Fruit fly (Drosophila melanogaster) whole organism, adult: ENCODE data around the gene Dip-C.
A peak's percentile ranks its signal among the peaks of the same experiment; 100 is the strongest.

Source experiments
- CG11617 ChIP-seq: fragments of 200-800 bp; sonication (Bioruptor generic); optimal IDR thresholded peaks from 2 replicates; lab custom pipeline; 2017; ENCODE audit warnings: mild to moderate bottlenecking, missing biosample characterization, missing genetic modification reagents, missing genetic modification characterization
- CG12768 ChIP-seq: fragments of 200-800 bp; sonication (Bioruptor generic); optimal IDR thresholded peaks from 2 replicates; lab custom pipeline; 2017; ENCODE audit warnings: missing biosample characterization, missing genetic modification characterization, mild to moderate bottlenecking, moderate library complexity, missing genetic modification reagents
- CG14711 ChIP-seq: fragments of 200-800 bp; sonication (Bioruptor generic); optimal IDR thresholded peaks from 2 replicates; lab custom pipeline; 2018; ENCODE audit warnings: missing biosample characterization, mild to moderate bottlenecking, missing genetic modification characterization, moderate library complexity
- CG1620 ChIP-seq: fragments of 200-800 bp; sonication (Bioruptor generic); optimal IDR thresholded peaks from 2 replicates; lab custom pipeline; 2016; ENCODE audit warnings: missing biosample characterization, missing genetic modification characterization
- CG33017 ChIP-seq: fragments of 200-800 bp; sonication (Bioruptor generic); optimal IDR thresholded peaks from 2 replicates; lab custom pipeline; 2018; ENCODE audit warnings: missing biosample characterization, mild to moderate bottlenecking, missing genetic modification characterization, moderate library complexity
- CG5204 ChIP-seq: fragments of 200-800 bp; sonication (Bioruptor generic); optimal IDR thresholded peaks from 2 replicates; lab custom pipeline; 2016; ENCODE audit warnings: missing biosample characterization, missing genetic modification characterization
- CG7045 ChIP-seq: fragments of 200-800 bp; sonication (Bioruptor generic); optimal IDR thresholded peaks from 2 replicates; lab custom pipeline; 2017; ENCODE audit warnings: missing biosample characterization, mild to moderate bottlenecking, missing genetic modification characterization
- CG7101 ChIP-seq: fragments of 200-800 bp; sonication (Bioruptor generic); optimal IDR thresholded peaks from 2 replicates; lab custom pipeline; 2018; ENCODE audit warnings: missing biosample characterization, mild to moderate bottlenecking, missing genetic modification characterization, moderate library complexity
- Clk ChIP-seq: fragments of 200-800 bp; sonication (Bioruptor generic); optimal IDR thresholded peaks from 2 replicates; lab custom pipeline; 2017; ENCODE audit warnings: missing biosample characterization, missing genetic modification characterization
- Crg-1 ChIP-seq: fragments of 200-800 bp; sonication (Bioruptor generic); optimal IDR thresholded peaks from 2 replicates; lab custom pipeline; 2016; ENCODE audit warnings: missing biosample characterization, missing genetic modification characterization
- Hr96 ChIP-seq: fragments of 200-800 bp; sonication (Bioruptor generic); optimal IDR thresholded peaks from 2 replicates; lab custom pipeline; 2016; ENCODE audit warnings: missing biosample characterization, missing genetic modification characterization
- Mnt ChIP-seq: fragments of 200-800 bp; sonication (Bioruptor generic); optimal IDR thresholded peaks from 2 replicates; lab custom pipeline; 2016; ENCODE audit warnings: missing biosample characterization, mild to moderate bottlenecking, missing genetic modification characterization
- bab1 ChIP-seq: fragments of 200-800 bp; sonication (Bioruptor generic); optimal IDR thresholded peaks from 3 replicates; lab custom pipeline; 2019; ENCODE audit warnings: missing biosample characterization, mild to moderate bottlenecking, missing genetic modification characterization, moderate library complexity
- cic ChIP-seq: fragments of 200-800 bp; sonication (Bioruptor generic); optimal IDR thresholded peaks from 2 replicates; lab custom pipeline; 2017; ENCODE audit warnings: missing biosample characterization, mild to moderate bottlenecking, missing genetic modification characterization, moderate library complexity
- cnc ChIP-seq, 2 experiments: fragments of >200 bp; optimal IDR thresholded peaks; 2 replicates each; lab custom pipeline; 2017
- kay ChIP-seq: fragments of 200-800 bp; sonication (Bioruptor generic); peaks from one replicate; lab custom pipeline; 2016; ENCODE audit warnings: missing biosample characterization, missing genetic modification characterization, borderline replicate concordance
- ovo ChIP-seq: fragments of 200-800 bp; sonication (Bioruptor generic); optimal IDR thresholded peaks from 2 replicates; lab custom pipeline; 2016; ENCODE audit warnings: missing biosample characterization, missing genetic modification characterization
- pad ChIP-seq: fragments of 200-800 bp; sonication (Bioruptor generic); optimal IDR thresholded peaks from 3 replicates; lab custom pipeline; 2017; ENCODE audit warnings: missing biosample characterization, missing genetic modification characterization, mild to moderate bottlenecking, moderate library complexity, missing genetic modification reagents
- tj ChIP-seq: fragments of 200-800 bp; sonication (Bioruptor generic); optimal IDR thresholded peaks from 3 replicates; lab custom pipeline; 2017; ENCODE audit warnings: missing biosample characterization, mild to moderate bottlenecking, missing genetic modification characterization, moderate library complexity
- toe ChIP-seq: fragments of 200-800 bp; sonication (Bioruptor generic); optimal IDR thresholded peaks from 2 replicates; lab custom pipeline; 2016; ENCODE audit warnings: missing biosample characterization, missing genetic modification characterization

The Dip-C gene

DNA sequence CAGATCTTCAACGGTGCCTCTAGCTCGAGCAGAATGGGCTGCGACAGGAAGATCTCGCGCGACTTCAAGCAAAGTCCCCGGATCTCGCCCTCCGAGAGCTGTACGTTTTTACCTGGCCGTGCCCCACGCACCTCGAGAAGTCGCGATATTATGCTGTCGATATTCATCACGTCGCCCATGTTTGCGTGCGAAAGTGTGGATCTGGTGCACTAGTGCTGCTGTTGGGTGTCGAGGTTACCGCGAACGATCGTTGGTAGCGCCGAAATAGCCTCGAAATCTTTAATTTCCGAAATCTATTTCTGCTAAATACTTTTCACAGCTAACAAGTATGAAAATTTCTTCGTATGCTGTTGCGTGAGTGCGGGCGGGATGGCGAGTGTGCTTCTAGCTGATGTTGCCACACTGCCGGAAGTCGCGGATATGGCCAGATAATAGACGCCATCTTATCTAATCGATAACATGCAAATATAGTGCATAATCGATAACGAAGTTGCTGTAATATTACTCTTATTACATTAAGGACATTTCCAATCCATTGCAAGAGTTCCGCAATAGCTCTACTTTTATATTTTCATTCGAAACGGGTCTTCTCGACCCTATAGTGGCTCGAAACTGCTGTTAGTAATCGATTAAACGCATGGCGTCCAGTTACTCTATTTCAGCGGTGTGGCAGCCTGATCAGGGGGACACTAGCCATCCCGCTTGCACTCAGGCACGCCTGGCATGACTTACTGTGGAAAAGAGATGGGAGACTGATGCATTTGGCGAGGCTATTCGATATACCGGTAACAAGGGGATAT, 12.2 kb upstream of the Dip-C start, which contains the start of gene Pp1-87B:
Gene Pp1-87B (minus strand): TSS at position 408 of the 800 bp plus-strand sequence.
- TF ChIP-seq Crg-1 (GFP tag; lab: Kevin White, UChicago) (peak; percentile 4), pad (peak; percentile 58), CG7101 (tag; lab: Kevin White, UChicago) (peak; percentile 24), CG7045 (GFP tag; lab: Kevin White, UChicago) (peak; percentile 51), CG5204 (no peak), bab1 (peak; percentile 4), CG11617 (GFP tag; lab: Kevin White, UChicago) (peak; percentile 33), cnc (optimal IDR thresholded peaks at IDR 0.05; lab: Kevin White, UChicago) (no peak), Mnt (GFP tag; lab: Kevin White, UChicago) (peak; percentile 25), Clk (GFP tag; lab: Kevin White, UChicago) (peak; percentile 22), CG33017 (tag; lab: Kevin White, UChicago) (no peak), cic (GFP tag; lab: Kevin White, UChicago) (no peak), tj (GFP tag; lab: Kevin White, UChicago) (peak; percentile 27), CG1620 (GFP tag; lab: Kevin White, UChicago) (peak; percentile 40)

DNA sequence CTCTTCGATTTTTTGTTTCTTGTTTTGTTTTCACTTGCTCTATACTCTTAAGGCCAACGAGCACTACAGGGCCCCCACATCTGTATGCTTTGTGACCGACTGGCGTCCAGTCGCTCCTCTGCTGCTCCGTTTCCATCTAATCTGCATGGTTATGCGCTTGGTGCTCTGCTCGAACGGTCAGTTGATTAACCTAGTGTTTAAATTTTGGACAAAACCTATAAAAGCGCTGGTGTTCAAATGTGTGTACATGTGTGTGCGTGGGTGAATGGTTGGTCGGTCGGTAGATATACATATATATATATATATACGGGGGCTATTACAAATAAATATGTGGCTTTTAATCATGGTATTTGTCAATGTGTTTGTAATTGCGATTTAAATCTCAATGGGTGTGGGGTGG, 10.4 kb upstream of the Dip-C start:
- TF ChIP-seq kay (GFP tag; lab: Kevin White, UChicago) (no peak), toe (no peak), Clk (GFP tag; lab: Kevin White, UChicago) (no peak)

DNA sequence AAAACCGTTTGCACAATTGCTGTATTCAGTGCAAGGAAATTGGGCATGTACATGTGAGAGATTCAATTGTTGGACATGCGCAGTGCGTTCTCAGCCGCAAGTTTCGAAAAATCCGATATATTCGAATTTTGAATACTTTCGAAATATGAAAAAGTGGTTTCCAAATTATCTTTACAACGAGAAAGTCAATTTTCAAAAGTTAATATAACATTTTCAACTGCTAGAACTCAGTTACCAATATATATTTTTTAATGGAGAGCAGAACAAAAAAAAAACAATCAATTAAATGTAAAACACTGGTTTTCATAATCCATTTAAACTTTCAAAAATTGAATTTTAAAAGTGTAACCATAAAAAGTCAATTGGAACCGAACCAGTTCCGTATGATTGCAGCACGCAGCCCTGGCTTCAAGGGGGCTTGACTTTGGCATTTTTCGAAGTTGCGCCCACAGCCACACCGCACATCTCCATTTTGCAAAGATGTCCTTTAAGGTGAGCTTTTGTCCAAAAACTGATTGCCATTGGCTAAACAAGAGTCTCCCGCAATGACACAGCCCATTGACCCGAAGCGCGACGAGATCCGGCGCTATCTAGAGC, 8.9 kb upstream of the Dip-C start, which contains the start of the genes Scgbeta and CG17202:
Gene Scgbeta (minus strand): TSS at position 51 of the 597 bp plus-strand sequence.
Gene CG17202 (plus strand): TSS at position 390 of the 597 bp plus-strand sequence.
- TF ChIP-seq CG33017 (tag; lab: Kevin White, UChicago) (no peak), bab1 (peak; percentile 10), tj (GFP tag; lab: Kevin White, UChicago) (no peak), Clk (GFP tag; lab: Kevin White, UChicago) (no peak), toe (no peak), kay (GFP tag; lab: Kevin White, UChicago) (no peak), Crg-1 (GFP tag; lab: Kevin White, UChicago) (no peak), CG7045 (GFP tag; lab: Kevin White, UChicago) (no peak), Hr96 (GFP tag; lab: Kevin White, UChicago) (no peak), Mnt (GFP tag; lab: Kevin White, UChicago) (no peak), cic (GFP tag; lab: Kevin White, UChicago) (peak; percentile 22), cnc (optimal IDR thresholded peaks at IDR 0.05; lab: Kevin White, UChicago) (no peak), pad (no peak), ovo (no peak), CG1620 (GFP tag; lab: Kevin White, UChicago) (no peak), CG14711 (tag; lab: Kevin White, UChicago) (no peak), CG5204 (no peak), CG12768 (GFP tag; lab: Kevin White, UChicago) (peak; percentile 35), CG7101 (tag; lab: Kevin White, UChicago) (peak; percentile 18), CG11617 (GFP tag; lab: Kevin White, UChicago) (peak; percentile 13)

DNA sequence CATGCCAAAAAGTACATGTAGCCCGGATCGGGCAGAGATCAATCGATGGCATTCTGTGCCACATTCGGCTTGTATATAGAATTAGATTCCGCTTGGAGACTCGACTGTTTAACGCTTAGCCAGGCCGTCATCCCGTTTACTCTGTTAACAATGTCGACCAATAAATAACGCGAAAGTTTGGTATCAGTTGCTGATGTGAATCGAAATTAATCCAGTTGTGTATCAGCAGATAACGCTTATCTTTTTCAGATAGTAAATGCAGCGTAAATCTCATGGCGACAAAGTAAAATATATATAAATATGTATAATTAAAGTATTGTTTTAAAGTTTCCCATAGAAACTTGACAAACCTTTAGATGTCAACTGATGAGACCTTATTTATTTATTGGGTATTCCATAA, 2.1 kb downstream of the Dip-C start:
- TF ChIP-seq CG12768 (GFP tag; lab: Kevin White, UChicago) (no peak), Clk (GFP tag; lab: Kevin White, UChicago) (no peak), Mnt (GFP tag; lab: Kevin White, UChicago) (no peak), Crg-1 (GFP tag; lab: Kevin White, UChicago) (no peak), Hr96 (GFP tag; lab: Kevin White, UChicago) (no peak), toe (no peak), cic (GFP tag; lab: Kevin White, UChicago) (no peak), bab1 (no peak), tj (GFP tag; lab: Kevin White, UChicago) (no peak), cnc (optimal IDR thresholded peaks at IDR 0.05; lab: Kevin White, UChicago) (no peak), CG5204 (no peak), CG1620 (GFP tag; lab: Kevin White, UChicago) (no peak), CG11617 (GFP tag; lab: Kevin White, UChicago) (no peak), ovo (no peak), pad (no peak), CG7101 (tag; lab: Kevin White, UChicago) (no peak), kay (GFP tag; lab: Kevin White, UChicago) (no peak)

DNA sequence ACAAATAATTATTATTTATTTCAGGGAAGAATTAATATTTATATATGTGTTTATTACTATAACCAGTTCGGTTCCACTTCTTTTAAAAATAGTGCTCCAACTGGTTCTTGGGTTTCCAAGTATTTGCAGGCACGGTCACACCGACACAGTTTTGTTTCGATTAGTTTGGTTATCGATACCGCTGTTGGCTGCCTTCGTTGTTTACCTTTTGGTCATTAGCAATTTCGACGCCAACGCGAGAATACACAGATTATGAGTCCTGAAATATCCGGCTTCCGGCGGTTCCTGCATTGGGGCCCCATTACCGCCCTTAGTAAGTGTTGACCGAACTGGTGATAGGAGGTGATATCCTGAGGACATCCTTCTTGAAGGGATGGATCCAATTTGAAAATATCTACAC, 5.4 kb downstream of the Dip-C start, which contains the start of gene CG5196:
Gene CG5196 (plus strand): TSS at position 157 of the 400 bp plus-strand sequence.
- peak; percentile 60 for TF ChIP-seq bab1
- no peak for TF ChIP-seq toe
- TF ChIP-seq cic (GFP tag; lab: Kevin White, UChicago): peak; percentile 2
- peak; percentile 8 for TF ChIP-seq CG11617 (GFP tag; lab: Kevin White, UChicago)
- TF ChIP-seq CG7101 (tag; lab: Kevin White, UChicago): peak; percentile 35
- TF ChIP-seq Clk (GFP tag; lab: Kevin White, UChicago): no peak
- peak; percentile 20 for TF ChIP-seq CG1620 (GFP tag; lab: Kevin White, UChicago)
- TF ChIP-seq CG14711 (tag; lab: Kevin White, UChicago): peak; percentile 2
- peak; percentile 50 for TF ChIP-seq Mnt (GFP tag; lab: Kevin White, UChicago)
